Worm (Caenorhabditis elegans): ENCODE data around the gene sas-6.

ce11 chrIV:13774578-13774977 lies 14.0 kb downstream of the sas-6 start, which contains the start of gene Y45F10D.2:
- TF ChIP-seq lsy-2 (tag; optimal IDR thresholded peaks at IDR 0.05) (no peak), lin-13 (GFP tag; optimal IDR thresholded peaks at IDR 0.05) (no peak), nhr-237 (tag; optimal IDR thresholded peaks at IDR 0.05) (no peak), unc-62 (GFP tag; optimal IDR thresholded peaks at IDR 0.05 in 1 of 2) (no peak), unc-62 (tag; optimal IDR thresholded peaks at IDR 0.05) (no peak), mxl-2 (GFP tag; conservative IDR thresholded peaks at IDR 0.05) (no peak), ces-1 (GFP tag; optimal IDR thresholded peaks at IDR 0.05) (no peak), fos-1 (tag; optimal IDR thresholded peaks at IDR 0.05) (no peak), pha-4 (GFP tag; IDR thresholded peaks at IDR 0.05) (no peak), pha-4 (tag; optimal IDR thresholded peaks at IDR 0.05) (no peak)
